Fruit fly (Drosophila melanogaster): ENCODE measurements around the gene CG17377.

CG17377 gene

dm6 chr2L:6786674-6787028, 16.0 kb downstream of the CG17377 start, which contains the start of gene nrv1:
nrv1 (minus strand) TSS chr2L:6786861.
- TF ChIP-seq pan (optimal IDR thresholded peaks at IDR 0.05) (no peak), ey (GFP tag; optimal IDR thresholded peaks at IDR 0.05) (no peak), Dif (GFP tag; optimal IDR thresholded peaks at IDR 0.05; ENCODE audit: partially characterized antibody) (peak; percentile 95), sv (GFP tag; optimal IDR thresholded peaks at IDR 0.05) (no peak), Vsx2 (GFP tag; optimal IDR thresholded peaks at IDR 0.05; ENCODE audit: partially characterized antibody) (peak; percentile 76), CrebA (GFP tag; optimal IDR thresholded peaks at IDR 0.05; ENCODE audit: borderline replicate concordance) (peak; percentile 38), h (GFP tag; optimal IDR thresholded peaks at IDR 0.05) (no peak), Hr83 (GFP tag; optimal IDR thresholded peaks at IDR 0.05; ENCODE audit: poor library complexity, severe bottlenecking) (peak; percentile 93), Mio (GFP tag; optimal IDR thresholded peaks at IDR 0.05) (no peak), Hr78 (GFP tag; optimal IDR thresholded peaks at IDR 0.05) (no peak), dl (GFP tag; optimal IDR thresholded peaks at IDR 0.05; ENCODE audit: insufficient read depth in 1 of 2, partially characterized antibody in 2 of 2) (peak; percentile 93 to 94)

dm6 chr2L:6785583-6785982, 17.1 kb downstream of the CG17377 start:
- TF ChIP-seq CG9705 (GFP tag; optimal IDR thresholded peaks at IDR 0.05), result no peak
- TF ChIP-seq Abd-B (GFP tag; optimal IDR thresholded peaks at IDR 0.05), result no peak

- no peak for TF ChIP-seq h (GFP tag; optimal IDR thresholded peaks at IDR 0.05)
- TF ChIP-seq Sp1 (GFP tag; optimal IDR thresholded peaks at IDR 0.05), result no peak
- TF ChIP-seq CrebA (GFP tag; optimal IDR thresholded peaks at IDR 0.05; ENCODE audit: borderline replicate concordance), result no peak
- TF ChIP-seq Myc (optimal IDR thresholded peaks at IDR 0.05), result no peak
- TF ChIP-seq pan (optimal IDR thresholded peaks at IDR 0.05), result no peak
- no peak for TF ChIP-seq jim (GFP tag; optimal IDR thresholded peaks at IDR 0.05)
- TF ChIP-seq fru (GFP tag; optimal IDR thresholded peaks at IDR 0.05), result no peak
- no peak for TF ChIP-seq woc (GFP tag; optimal IDR thresholded peaks at IDR 0.05)
- TF ChIP-seq dl (GFP tag; optimal IDR thresholded peaks at IDR 0.05; ENCODE audit: insufficient read depth in 1 of 2, partially characterized antibody in 2 of 2), result no peak
- TF ChIP-seq N (GFP tag; optimal IDR thresholded peaks at IDR 0.05), result no peak
- TF ChIP-seq sage (GFP tag; optimal IDR thresholded peaks at IDR 0.05), result no peak
- no peak for TF ChIP-seq HLH106 (tag; optimal IDR thresholded peaks at IDR 0.05)
- no peak for TF ChIP-seq psq (GFP tag; optimal IDR thresholded peaks at IDR 0.05)
- no peak for TF ChIP-seq Hr83 (GFP tag; optimal IDR thresholded peaks at IDR 0.05; ENCODE audit: poor library complexity, severe bottlenecking)
Observed at dm6 chr2L:6784235-6784634, 18.4 kb downstream of the CG17377 start.

- TF ChIP-seq Rel (GFP tag; optimal IDR thresholded peaks at IDR 0.05) (no peak), Rel (tag; optimal IDR thresholded peaks at IDR 0.05) (peak; percentile 97), ey (GFP tag; optimal IDR thresholded peaks at IDR 0.05) (no peak), Myc (optimal IDR thresholded peaks at IDR 0.05) (peak; percentile 0)
Observed at dm6 chr2L:6783395-6783794, 19.2 kb downstream of the CG17377 start.

dm6 chr2L:6774853-6775252, 27.8 kb downstream of the CG17377 start:
- no peak for TF ChIP-seq OdsH (GFP tag; optimal IDR thresholded peaks at IDR 0.05)
- TF ChIP-seq jim (GFP tag; optimal IDR thresholded peaks at IDR 0.05), result no peak
- TF ChIP-seq dl (GFP tag; optimal IDR thresholded peaks at IDR 0.05; ENCODE audit: insufficient read depth in 1 of 2, partially characterized antibody in 2 of 2), result no peak
- TF ChIP-seq CG9705 (GFP tag; optimal IDR thresholded peaks at IDR 0.05), result no peak
- TF ChIP-seq Jra (GFP tag; optimal IDR thresholded peaks at IDR 0.05), result no peak
- TF ChIP-seq CrebA (GFP tag; optimal IDR thresholded peaks at IDR 0.05; ENCODE audit: borderline replicate concordance), result no peak

dm6 chr2L:6773645-6774044, 29.0 kb downstream of the CG17377 start, which contains the start of gene CG17378:
CG17378 (plus strand) TSS chr2L:6774041.
- TF ChIP-seq fru (GFP tag; optimal IDR thresholded peaks at IDR 0.05) (peak; percentile 39), Sp1 (GFP tag; optimal IDR thresholded peaks at IDR 0.05) (no peak), br (GFP tag; optimal IDR thresholded peaks at IDR 0.05) (no peak)

- TF ChIP-seq dsf (GFP tag; optimal IDR thresholded peaks at IDR 0.05; ENCODE audit: borderline replicate concordance), result no peak
- TF ChIP-seq sage (GFP tag; optimal IDR thresholded peaks at IDR 0.05), result no peak
- no peak for TF ChIP-seq woc (GFP tag; optimal IDR thresholded peaks at IDR 0.05)
- TF ChIP-seq Abd-B (GFP tag; optimal IDR thresholded peaks at IDR 0.05), result no peak
- TF ChIP-seq rgr (GFP tag; optimal IDR thresholded peaks at IDR 0.05), result no peak
- TF ChIP-seq pan (optimal IDR thresholded peaks at IDR 0.05), result no peak
- no peak for TF ChIP-seq Rel (GFP tag; optimal IDR thresholded peaks at IDR 0.05)
- no peak for TF ChIP-seq Rel (tag; optimal IDR thresholded peaks at IDR 0.05)
- no peak for TF ChIP-seq GATAd (GFP tag; optimal IDR thresholded peaks at IDR 0.05)
- TF ChIP-seq psq (GFP tag; optimal IDR thresholded peaks at IDR 0.05), result no peak
- no peak for TF ChIP-seq CG9705 (GFP tag; optimal IDR thresholded peaks at IDR 0.05)
- no peak for TF ChIP-seq lola (GFP tag; optimal IDR thresholded peaks at IDR 0.05)
- no peak for TF ChIP-seq h (GFP tag; optimal IDR thresholded peaks at IDR 0.05)
- TF ChIP-seq Hnf4 (GFP tag; optimal IDR thresholded peaks at IDR 0.05), result no peak
Observed at dm6 chr2L:6772655-6773054, 30.0 kb downstream of the CG17377 start, which contains the start of gene LUBEL. LUBEL (minus strand) TSS chr2L:6772755.

All from whole organism, wandering third instar larva.